Fruit fly (Drosophila melanogaster) whole organism, adult: ENCODE data around the gene Or94a.

Source experiments
- CG11617 ChIP-seq: fragments of 200-800 bp; sonication (Bioruptor generic); optimal IDR thresholded peaks from 2 replicates; lab custom pipeline; 2017; ENCODE audit warnings: mild to moderate bottlenecking, missing biosample characterization, missing genetic modification reagents, missing genetic modification characterization
- CG12768 ChIP-seq: fragments of 200-800 bp; sonication (Bioruptor generic); optimal IDR thresholded peaks from 2 replicates; lab custom pipeline; 2017; ENCODE audit warnings: missing biosample characterization, missing genetic modification characterization, mild to moderate bottlenecking, moderate library complexity, missing genetic modification reagents
- CG14711 ChIP-seq: fragments of 200-800 bp; sonication (Bioruptor generic); optimal IDR thresholded peaks from 2 replicates; lab custom pipeline; 2018; ENCODE audit warnings: missing biosample characterization, mild to moderate bottlenecking, missing genetic modification characterization, moderate library complexity
- CG1620 ChIP-seq: fragments of 200-800 bp; sonication (Bioruptor generic); optimal IDR thresholded peaks from 2 replicates; lab custom pipeline; 2016; ENCODE audit warnings: missing biosample characterization, missing genetic modification characterization
- CG5204 ChIP-seq: fragments of 200-800 bp; sonication (Bioruptor generic); optimal IDR thresholded peaks from 2 replicates; lab custom pipeline; 2016; ENCODE audit warnings: missing biosample characterization, missing genetic modification characterization
- CG7045 ChIP-seq: fragments of 200-800 bp; sonication (Bioruptor generic); optimal IDR thresholded peaks from 2 replicates; lab custom pipeline; 2017; ENCODE audit warnings: missing biosample characterization, mild to moderate bottlenecking, missing genetic modification characterization
- Clk ChIP-seq: fragments of 200-800 bp; sonication (Bioruptor generic); optimal IDR thresholded peaks from 2 replicates; lab custom pipeline; 2017; ENCODE audit warnings: missing biosample characterization, missing genetic modification characterization
- Crg-1 ChIP-seq: fragments of 200-800 bp; sonication (Bioruptor generic); optimal IDR thresholded peaks from 2 replicates; lab custom pipeline; 2016; ENCODE audit warnings: missing biosample characterization, missing genetic modification characterization
- Hr96 ChIP-seq: fragments of 200-800 bp; sonication (Bioruptor generic); optimal IDR thresholded peaks from 2 replicates; lab custom pipeline; 2016; ENCODE audit warnings: missing biosample characterization, missing genetic modification characterization
- Mnt ChIP-seq: fragments of 200-800 bp; sonication (Bioruptor generic); optimal IDR thresholded peaks from 2 replicates; lab custom pipeline; 2016; ENCODE audit warnings: missing biosample characterization, mild to moderate bottlenecking, missing genetic modification characterization
- bab1 ChIP-seq: fragments of 200-800 bp; sonication (Bioruptor generic); optimal IDR thresholded peaks from 3 replicates; lab custom pipeline; 2019; ENCODE audit warnings: missing biosample characterization, mild to moderate bottlenecking, missing genetic modification characterization, moderate library complexity
- cic ChIP-seq: fragments of 200-800 bp; sonication (Bioruptor generic); optimal IDR thresholded peaks from 2 replicates; lab custom pipeline; 2017; ENCODE audit warnings: missing biosample characterization, mild to moderate bottlenecking, missing genetic modification characterization, moderate library complexity
- cnc ChIP-seq, 2 experiments: fragments of >200 bp; optimal IDR thresholded peaks; 2 replicates each; lab custom pipeline; 2017
- kay ChIP-seq: fragments of 200-800 bp; sonication (Bioruptor generic); peaks from one replicate; lab custom pipeline; 2016; ENCODE audit warnings: missing biosample characterization, missing genetic modification characterization, borderline replicate concordance
- pad ChIP-seq: fragments of 200-800 bp; sonication (Bioruptor generic); optimal IDR thresholded peaks from 3 replicates; lab custom pipeline; 2017; ENCODE audit warnings: missing biosample characterization, missing genetic modification characterization, mild to moderate bottlenecking, moderate library complexity, missing genetic modification reagents
- tj ChIP-seq: fragments of 200-800 bp; sonication (Bioruptor generic); optimal IDR thresholded peaks from 3 replicates; lab custom pipeline; 2017; ENCODE audit warnings: missing biosample characterization, mild to moderate bottlenecking, missing genetic modification characterization, moderate library complexity
- toe ChIP-seq: fragments of 200-800 bp; sonication (Bioruptor generic); optimal IDR thresholded peaks from 2 replicates; lab custom pipeline; 2016; ENCODE audit warnings: missing biosample characterization, missing genetic modification characterization

Gene Or94a

dm6 chr3R:23038062-23038461 lies 51.0 kb downstream of the Or94a start:
- TF ChIP-seq Mnt (GFP tag; lab: Kevin White, UChicago) = no peak
- no peak for TF ChIP-seq pad (GFP tag; lab: Kevin White, UChicago)
- no peak for TF ChIP-seq Clk (GFP tag; lab: Kevin White, UChicago)
- no peak for TF ChIP-seq tj (GFP tag; lab: Kevin White, UChicago)
- TF ChIP-seq CG5204 (GFP tag; lab: Kevin White, UChicago) = no peak
- no peak for TF ChIP-seq bab1 (GFP tag; lab: Kevin White, UChicago)
- TF ChIP-seq CG7045 (GFP tag; lab: Kevin White, UChicago) = no peak
- TF ChIP-seq cnc (optimal IDR thresholded peaks at IDR 0.05; lab: Kevin White, UChicago) = no peak
- no peak for TF ChIP-seq CG11617 (GFP tag; lab: Kevin White, UChicago)
- no peak for TF ChIP-seq Crg-1 (GFP tag; lab: Kevin White, UChicago)
- no peak for TF ChIP-seq kay (GFP tag; lab: Kevin White, UChicago)
- TF ChIP-seq cic = no peak
- no peak for TF ChIP-seq CG12768 (GFP tag; lab: Kevin White, UChicago)
- no peak for TF ChIP-seq toe (GFP tag; lab: Kevin White, UChicago)
- TF ChIP-seq Hr96 (GFP tag; lab: Kevin White, UChicago) = no peak
- TF ChIP-seq CG14711 (tag; lab: Kevin White, UChicago) = no peak
- no peak for TF ChIP-seq CG1620 (GFP tag; lab: Kevin White, UChicago)
